Fruit fly (Drosophila melanogaster) whole organism, embryonic: ENCODE results near the gene tup.

ENCODE experiments used
- ATbp ChIP-seq: fragments of 200-800 bp; sonication (Bioruptor generic); optimal IDR thresholded peaks from 2 replicates; lab custom pipeline; 2017; ENCODE audit warnings: missing biosample characterization, mild to moderate bottlenecking, missing genetic modification characterization, missing genetic modification reagents
- B-H2 ChIP-seq: fragments of 200-800 bp; sonication (Bioruptor generic); optimal IDR thresholded peaks from 2 replicates; lab custom pipeline; 2018; ENCODE audit warnings: missing biosample characterization, mild to moderate bottlenecking, missing genetic modification characterization
- Blimp-1 ChIP-seq: fragments of 200-800 bp; sonication (Bioruptor generic); optimal IDR thresholded peaks from 3 replicates; lab custom pipeline; 2018; ENCODE audit warnings: missing biosample characterization, missing genetic modification characterization, mild to moderate bottlenecking, moderate library complexity, missing genetic modification reagents
- C15 ChIP-seq: fragments of 200-800 bp; sonication (Bioruptor generic); IDR thresholded peaks from 3 replicates; pipeline ENCODE4 v1.3.6; 2022; ENCODE audit warnings: missing biosample characterization, missing genetic modification characterization
- CG10274 ChIP-seq: fragments of 200-800 bp; sonication (Bioruptor generic); optimal IDR thresholded peaks from 3 replicates; lab custom pipeline; 2017; ENCODE audit warnings: missing biosample characterization, mild to moderate bottlenecking, missing genetic modification characterization
- CG10654 ChIP-seq: fragments of 200-800 bp; sonication (Bioruptor generic); optimal IDR thresholded peaks from 2 replicates; lab custom pipeline; 2016; ENCODE audit warnings: missing biosample characterization, missing genetic modification characterization
- CG11247 ChIP-seq: fragments of 200-800 bp; sonication (Bioruptor generic); IDR thresholded peaks from 2 replicates; pipeline ENCODE4 v1.3.6; 2022; ENCODE audit warnings: missing biosample characterization, missing genetic modification characterization
- CG11504 ChIP-seq: fragments of 200-800 bp; sonication (Bioruptor generic); optimal IDR thresholded peaks from 3 replicates; lab custom pipeline; 2019; ENCODE audit warnings: missing biosample characterization, mild to moderate bottlenecking, missing genetic modification characterization, moderate library complexity
- CG12104 ChIP-seq: fragments of 200-800 bp; sonication (Bioruptor generic); optimal IDR thresholded peaks from 3 replicates; lab custom pipeline; 2016; ENCODE audit warnings: missing biosample characterization, missing genetic modification characterization
- CG1233 ChIP-seq: fragments of 200-800 bp; sonication (Bioruptor generic); optimal IDR thresholded peaks from 4 replicates; lab custom pipeline; 2018; ENCODE audit warnings: missing biosample characterization, mild to moderate bottlenecking, missing genetic modification characterization
- CG12744 ChIP-seq: fragments of 200-800 bp; sonication (Bioruptor generic); optimal IDR thresholded peaks from 2 replicates; lab custom pipeline; 2016; ENCODE audit warnings: missing biosample characterization, missing genetic modification characterization
- CG13296 ChIP-seq: fragments of 200-800 bp; sonication (Bioruptor generic); optimal IDR thresholded peaks from 3 replicates; lab custom pipeline; 2018; ENCODE audit warnings: missing biosample characterization, mild to moderate bottlenecking, missing genetic modification characterization
- CG15696 ChIP-seq: fragments of 200-800 bp; sonication (Bioruptor generic); optimal IDR thresholded peaks from 2 replicates; lab custom pipeline; 2019; ENCODE audit warnings: missing biosample characterization, mild to moderate bottlenecking, missing genetic modification characterization, moderate library complexity
- CG1603 ChIP-seq: fragments of 200-800 bp; sonication (Bioruptor generic); optimal IDR thresholded peaks from 2 replicates; lab custom pipeline; 2019; ENCODE audit warnings: missing biosample characterization, mild to moderate bottlenecking, missing genetic modification characterization, moderate library complexity
- CG17361 ChIP-seq: fragments of 200-800 bp; sonication (Bioruptor generic); IDR thresholded peaks from 3 replicates; pipeline ENCODE4 v1.3.6; 2022; ENCODE audit warnings: missing biosample characterization, missing genetic modification characterization
- CG17912 ChIP-seq: fragments of 200-800 bp; sonication (Bioruptor generic); optimal IDR thresholded peaks from 2 replicates; lab custom pipeline; 2018; ENCODE audit warnings: missing biosample characterization, mild to moderate bottlenecking, missing genetic modification characterization
- CG2678 ChIP-seq: fragments of 200-800 bp; sonication (Bioruptor generic); optimal IDR thresholded peaks from 3 replicates; lab custom pipeline; 2019; ENCODE audit warnings: missing biosample characterization, mild to moderate bottlenecking, missing genetic modification characterization, moderate library complexity
- CG2889 ChIP-seq: fragments of 200-800 bp; sonication (Bioruptor generic); IDR thresholded peaks from 3 replicates; pipeline ENCODE4 v1.3.6; 2022; ENCODE audit warnings: missing biosample characterization, missing genetic modification characterization
- CG30020 ChIP-seq: fragments of 200-800 bp; optimal IDR thresholded peaks from 2 replicates; lab custom pipeline; 2019; ENCODE audit warnings: missing biosample characterization, mild to moderate bottlenecking, missing genetic modification characterization, moderate library complexity
- CG34224 ChIP-seq: fragments of 200-800 bp; sonication (Bioruptor generic); IDR thresholded peaks from 3 replicates; pipeline ENCODE4 v1.3.6; 2022; ENCODE audit warnings: missing biosample characterization, missing genetic modification characterization; ENCODE audit not compliant: partially characterized antibody
- CG4404 ChIP-seq: fragments of 200-800 bp; sonication (Bioruptor generic); IDR thresholded peaks from 2 replicates; pipeline ENCODE4 v1.3.6; 2022; ENCODE audit warnings: missing biosample characterization, missing genetic modification characterization
- CG4854 ChIP-seq: fragments of 200-800 bp; sonication (Bioruptor generic); optimal IDR thresholded peaks from 2 replicates; lab custom pipeline; 2016; ENCODE audit warnings: missing biosample characterization, missing genetic modification characterization, inconsistent platforms
- CG6813 ChIP-seq: fragments of 200-800 bp; sonication (Bioruptor generic); optimal IDR thresholded peaks from 2 replicates; lab custom pipeline; 2017; ENCODE audit warnings: missing biosample characterization, missing genetic modification characterization, mild to moderate bottlenecking, moderate library complexity, missing genetic modification reagents
- CG8359 ChIP-seq: fragments of 200-800 bp; sonication (Bioruptor generic); optimal IDR thresholded peaks from 2 replicates; lab custom pipeline; 2017; ENCODE audit warnings: missing biosample characterization, mild to moderate bottlenecking, missing genetic modification characterization, borderline replicate concordance
- D19B ChIP-seq: fragments of 200-800 bp; sonication (Bioruptor generic); optimal IDR thresholded peaks from 2 replicates; lab custom pipeline; 2017; ENCODE audit warnings: missing biosample characterization, mild to moderate bottlenecking, missing genetic modification characterization
- Dfd ChIP-seq, 2 experiments: fragments of >200 bp; optimal IDR thresholded peaks; 2 replicates each; lab custom pipeline; 2017; ENCODE audit warnings: missing biosample characterization in 2 of 2, missing genetic modification characterization in 2 of 2
- Dll ChIP-seq: fragments of 200-800 bp; sonication (Bioruptor generic); IDR thresholded peaks from 4 replicates; pipeline ENCODE4 v1.3.6; 2022; ENCODE audit warnings: missing biosample characterization, missing genetic modification characterization; ENCODE audit not compliant: partially characterized antibody
- Dref ChIP-seq: fragments of 200-800 bp; sonication (Bioruptor generic); IDR thresholded peaks from 2 replicates; pipeline ENCODE4 v1.3.6; 2022; ENCODE audit warnings: missing biosample characterization, missing genetic modification characterization
- Jarid2 ChIP-seq: fragments of 200-800 bp; sonication (Bioruptor generic); optimal IDR thresholded peaks from 3 replicates; lab custom pipeline; 2017; ENCODE audit warnings: mild to moderate bottlenecking, missing biosample characterization, missing genetic modification reagents, missing genetic modification characterization
- Lpt ChIP-seq: fragments of >200 bp; optimal IDR thresholded peaks from 2 replicates; lab custom pipeline; 2018; ENCODE audit warnings: missing biosample characterization, missing genetic modification characterization
- Sin3A ChIP-seq: fragments of >200 bp; optimal IDR thresholded peaks from 2 replicates; lab custom pipeline; 2018
- ab ChIP-seq: fragments of 200-800 bp; sonication (Bioruptor generic); optimal IDR thresholded peaks from 2 replicates; lab custom pipeline; 2016; ENCODE audit warnings: missing biosample characterization, missing genetic modification characterization
- bbx ChIP-seq: fragments of 200-800 bp; sonication (Bioruptor generic); IDR thresholded peaks from 2 replicates; pipeline ENCODE4 v1.3.6; 2022; ENCODE audit warnings: missing biosample characterization, missing genetic modification characterization; ENCODE audit not compliant: partially characterized antibody
- bsh ChIP-seq, 2 experiments: fragments of 200-800 bp; sonication (Bioruptor generic); optimal IDR thresholded peaks; 2 replicates each; lab custom pipeline; 2017 to 2018; ENCODE audit warnings: mild to moderate bottlenecking in 2 of 2, missing biosample characterization in 2 of 2, missing genetic modification characterization in 2 of 2, moderate library complexity in 1 of 2
- cas ChIP-seq: fragments of 200-800 bp; sonication (Bioruptor generic); IDR thresholded peaks from 2 replicates; pipeline ENCODE4 v1.3.6; 2022; ENCODE audit warnings: missing biosample characterization, missing genetic modification characterization
- dpn ChIP-seq, 2 experiments: fragments of 200-800 bp; sonication (Bioruptor generic); optimal IDR thresholded peaks; 3 replicates each; lab custom pipeline; 2016; ENCODE audit warnings: missing biosample characterization in 2 of 2, missing genetic modification characterization in 2 of 2
- dysf ChIP-seq: fragments of 200-800 bp; sonication (Bioruptor generic); IDR thresholded peaks from 3 replicates; pipeline ENCODE4 v1.3.6; 2022; ENCODE audit warnings: missing biosample characterization, missing genetic modification characterization
- fd102C ChIP-seq: fragments of 200-800 bp; sonication (Bioruptor generic); optimal IDR thresholded peaks from 2 replicates; lab custom pipeline; 2018; ENCODE audit warnings: missing biosample characterization, mild to moderate bottlenecking, missing genetic modification characterization, moderate library complexity
- ftz-f1 ChIP-seq: fragments of 200-800 bp; sonication (Bioruptor generic); optimal IDR thresholded peaks from 2 replicates; lab custom pipeline; 2016; ENCODE audit warnings: missing biosample characterization, missing genetic modification characterization
- mam ChIP-seq: fragments of 200-800 bp; sonication (Bioruptor generic); optimal IDR thresholded peaks from 3 replicates; lab custom pipeline; 2016; ENCODE audit warnings: missing biosample characterization, missing genetic modification characterization
- nerfin-1 ChIP-seq: fragments of 200-800 bp; sonication (Bioruptor generic); optimal IDR thresholded peaks from 3 replicates; lab custom pipeline; 2019; ENCODE audit warnings: missing biosample characterization, mild to moderate bottlenecking, missing genetic modification characterization, moderate library complexity
- repo ChIP-seq: fragments of 200-800 bp; sonication (Bioruptor generic); optimal IDR thresholded peaks from 2 replicates; lab custom pipeline; 2016; ENCODE audit warnings: missing biosample characterization, missing genetic modification characterization
- ro ChIP-seq: fragments of 200-800 bp; sonication (Bioruptor generic); IDR thresholded peaks from 2 replicates; pipeline ENCODE4 v1.3.6; 2022; ENCODE audit warnings: missing biosample characterization, missing genetic modification characterization
- salm ChIP-seq: fragments of 200-800 bp; sonication (Bioruptor generic); optimal IDR thresholded peaks from 2 replicates; lab custom pipeline; 2018; ENCODE audit warnings: missing biosample characterization, mild to moderate bottlenecking, missing genetic modification characterization
- sug ChIP-seq: fragments of 200-800 bp; optimal IDR thresholded peaks from 2 replicates; lab custom pipeline; 2019; ENCODE audit warnings: missing biosample characterization, mild to moderate bottlenecking, missing genetic modification characterization, moderate library complexity
- tll ChIP-seq, 2 experiments: fragments of 200-800 bp in 1 of 2; fragments of >200 bp in 1 of 2; sonication (Bioruptor generic) in 1 of 2; optimal IDR thresholded peaks; 2 replicates each; lab custom pipeline; 2017 to 2019; ENCODE audit warnings: missing biosample characterization in 2 of 2, missing genetic modification characterization in 2 of 2, mild to moderate bottlenecking in 1 of 2, moderate library complexity in 1 of 2
- tna ChIP-seq: fragments of 200-800 bp; sonication (Bioruptor generic); IDR thresholded peaks from 2 replicates; pipeline ENCODE4 v1.3.6; 2022; ENCODE audit warnings: missing biosample characterization, missing genetic modification characterization; ENCODE audit not compliant: partially characterized antibody
- trem ChIP-seq: fragments of 200-800 bp; optimal IDR thresholded peaks from 3 replicates; lab custom pipeline; 2019; ENCODE audit warnings: missing biosample characterization, mild to moderate bottlenecking, missing genetic modification characterization, moderate library complexity
- zf30C ChIP-seq: fragments of 200-800 bp; sonication (Bioruptor generic); optimal IDR thresholded peaks from 3 replicates; lab custom pipeline; 2018; ENCODE audit warnings: missing biosample characterization, mild to moderate bottlenecking, missing genetic modification characterization

tup gene

dm6 chr2L:18894998-18895732, 14.1 kb upstream of the tup start (continued):
- TF ChIP-seq CG10274 (GFP tag; lab: Kevin White, UChicago) (no peak), CG12744 (no peak), repo (GFP tag; lab: Kevin White, UChicago) (no peak), Sin3A (lab: Kevin White, UChicago) (no peak), ab (GFP tag; lab: Kevin White, UChicago) (no peak), Dll (GFP tag; lab: Robert Waterston, UW) (no peak), CG13296 (no peak), salm (no peak), CG15696 (tag; lab: Kevin White, UChicago) (peak; percentile 82), CG11247 (GFP tag; lab: Robert Waterston, UW) (no peak), tll (GFP tag; optimal IDR thresholded peaks at IDR 0.05; lab: Kevin White, UChicago) (peak in 1 of 2 experiments; percentile 99), trem (peak; percentile 49), ATbp (no peak), nerfin-1 (peak; percentile 1), CG4854 (GFP tag; lab: Kevin White, UChicago) (no peak), ro (GFP tag; lab: Robert Waterston, UW) (no peak), CG30020 (tag; lab: Kevin White, UChicago) (no peak), CG17361 (GFP tag; lab: Robert Waterston, UW) (peak; percentile 40; the same call in 1 of the 3 replicates), C15 (no peak), zf30C (GFP tag; lab: Kevin White, UChicago) (peak; percentile 82), fd102C (GFP tag; lab: Kevin White, UChicago) (peak; percentile 76), CG6813 (peak; percentile 6), CG12104 (GFP tag; lab: Kevin White, UChicago) (no peak), CG8359 (GFP tag; lab: Kevin White, UChicago) (no peak), B-H2 (no peak), Lpt (GFP tag; lab: Kevin White, UChicago) (no peak), Dref (GFP tag; lab: Robert Waterston, UW) (no peak), D19B (GFP tag; lab: Kevin White, UChicago) (no peak), CG2889 (GFP tag; lab: Robert Waterston, UW) (no peak), CG1603 (tag; lab: Kevin White, UChicago) (peak; percentile 19), CG17912 (no peak), dpn (GFP tag; optimal IDR thresholded peaks at IDR 0.05; lab: Kevin White, UChicago) (no peak), Jarid2 (no peak), CG2678 (tag; lab: Kevin White, UChicago) (peak; percentile 3), CG1233 (GFP tag; lab: Kevin White, UChicago) (peak; percentile 26), CG4404 (GFP tag; lab: Robert Waterston, UW) (0 out of 2 replicates have a peak, but pooled peaks have one; percentile 77), bsh (GFP tag; optimal IDR thresholded peaks at IDR 0.05; lab: Kevin White, UChicago) (peak in 1 of 2 experiments; percentile 27), cas (GFP tag; lab: Robert Waterston, UW) (no peak), sug (tag; lab: Kevin White, UChicago) (no peak), Blimp-1 (GFP tag; lab: Kevin White, UChicago) (peak; percentile 12), CG10654 (no peak), ftz-f1 (GFP tag; lab: Kevin White, UChicago) (no peak), CG34224 (no peak), tna (GFP tag; lab: Robert Waterston, UW) (no peak), dysf (GFP tag; lab: Robert Waterston, UW) (no peak), bbx (GFP tag; lab: Robert Waterston, UW) (no peak), Dfd (GFP tag; optimal IDR thresholded peaks at IDR 0.05; lab: Kevin White, UChicago) (no peak), mam (GFP tag; lab: Kevin White, UChicago) (no peak), CG11504 (peak; percentile 2)
